Worm (Caenorhabditis elegans): ENCODE results near the gene gldi-2.

ce11 chrII:6829108-6829507 is 45.9 kb downstream of the gldi-2 start:
- TF ChIP-seq F13C5.2 (tag; optimal IDR thresholded peaks at IDR 0.05) (no peak), ama-1 (optimal IDR thresholded peaks at IDR 0.05) (no peak), pes-1 (GFP tag; IDR thresholded peaks at IDR 0.05) (no peak), tbx-37 (GFP tag; conservative IDR thresholded peaks at IDR 0.05) (no peak), hmbx-1 (tag; optimal IDR thresholded peaks at IDR 0.05) (no peak), flt-1 (GFP tag; IDR thresholded peaks at IDR 0.05) (no peak), tbx-11 (GFP tag; IDR thresholded peaks at IDR 0.05) (no peak), aly-1 (tag; optimal IDR thresholded peaks at IDR 0.05) (no peak), ceh-13 (GFP tag; optimal IDR thresholded peaks at IDR 0.05) (no peak)

Measured in whole organism, early embryonic.